Worm (Caenorhabditis elegans) whole organism, L3 larva: ENCODE results near the gene F07A11.4.
A peak's percentile ranks its signal among the peaks of the same experiment; 100 is the strongest.

Experiments
- R02D3.7 ChIP-seq: fragments of 150-350 bp; optimal IDR thresholded peaks from 2 replicates; lab custom pipeline; 2014; ENCODE audit warnings: missing biosample characterization, missing genetic modification characterization
- ZK546.5 ChIP-seq: sonication (generic microtip); optimal IDR thresholded peaks from 2 replicates; lab custom pipeline; 2017; ENCODE audit warnings: missing biosample characterization, missing genetic modification characterization
- aly-2 ChIP-seq: fragments of 150-350 bp; optimal IDR thresholded peaks from 2 replicates; lab custom pipeline; 2014; ENCODE audit warnings: missing biosample characterization, missing genetic modification characterization
- ama-1 ChIP-seq: fragments of 150-350 bp; optimal IDR thresholded peaks from 2 replicates; lab custom pipeline; 2018
- ceh-16 ChIP-seq: sonication (generic microtip); optimal IDR thresholded peaks from 2 replicates; lab custom pipeline; 2017; ENCODE audit warnings: missing biosample characterization, missing genetic modification characterization
- ceh-28 ChIP-seq: fragments of 150-350 bp; optimal IDR thresholded peaks from 2 replicates; lab custom pipeline; 2014; ENCODE audit warnings: missing biosample characterization, missing genetic modification reagents, missing genetic modification characterization
- ceh-82 ChIP-seq: fragments of 150-350 bp; optimal IDR thresholded peaks from 2 replicates; lab custom pipeline; 2014; ENCODE audit warnings: missing biosample characterization, missing genetic modification characterization
- ceh-9 ChIP-seq: sonication (generic microtip); optimal IDR thresholded peaks from 2 replicates; lab custom pipeline; 2018; ENCODE audit warnings: missing biosample characterization, missing genetic modification characterization
- daf-12 ChIP-seq: fragments of 150-350 bp; optimal IDR thresholded peaks from 2 replicates; lab custom pipeline; 2014; ENCODE audit warnings: missing biosample characterization, missing genetic modification reagents, missing genetic modification characterization
- egl-27 ChIP-seq: sonication (generic microtip); optimal IDR thresholded peaks from 4 replicates; lab custom pipeline; 2017; ENCODE audit warnings: missing biosample characterization, missing genetic modification reagents, missing genetic modification characterization
- egl-5 ChIP-seq: fragments of 150-350 bp; optimal IDR thresholded peaks from 2 replicates; lab custom pipeline; 2017; ENCODE audit warnings: missing biosample characterization, missing genetic modification reagents, missing genetic modification characterization, inconsistent platforms
- elt-1 ChIP-seq: fragments of 150-350 bp; optimal IDR thresholded peaks from 2 replicates; lab custom pipeline; 2014; ENCODE audit warnings: missing biosample characterization, missing genetic modification characterization
- elt-2 ChIP-seq: sonication (generic microtip); optimal IDR thresholded peaks from 2 replicates; lab custom pipeline; 2016; ENCODE audit warnings: missing genetic modification reagents, mild to moderate bottlenecking, missing genetic modification characterization, missing compliant biosample characterization
- elt-3 ChIP-seq, 3 experiments: fragments of 150-350 bp in 1 of 3; sonication (generic microtip) in 2 of 3; optimal IDR thresholded peaks; 2 replicates in 2 of 3; 4 replicates in 1 of 3; lab custom pipeline; 2014 to 2017; ENCODE audit warnings: missing biosample characterization in 3 of 3, missing genetic modification characterization in 3 of 3
- eor-1 ChIP-seq, 2 experiments: fragments of 150-350 bp; optimal IDR thresholded peaks; 2 replicates each; lab custom pipeline; 2014 to 2018; ENCODE audit warnings: missing biosample characterization in 2 of 2, missing genetic modification characterization in 2 of 2
- fkh-10 ChIP-seq: sonication (generic microtip); optimal IDR thresholded peaks from 2 replicates; lab custom pipeline; 2017; ENCODE audit warnings: missing biosample characterization, missing genetic modification reagents, missing genetic modification characterization
- fkh-2 ChIP-seq: fragments of 150-350 bp; optimal IDR thresholded peaks from 2 replicates; lab custom pipeline; 2014; ENCODE audit warnings: missing biosample characterization, missing genetic modification reagents, missing genetic modification characterization
- fos-1 ChIP-seq: fragments of 150-350 bp; optimal IDR thresholded peaks from 2 replicates; lab custom pipeline; 2014; ENCODE audit warnings: missing biosample characterization, missing genetic modification characterization
- hmg-11 ChIP-seq: sonication (generic microtip); optimal IDR thresholded peaks from 2 replicates; lab custom pipeline; 2016; ENCODE audit warnings: missing genetic modification characterization, missing compliant biosample characterization
- jun-1 ChIP-seq: fragments of 150-350 bp; optimal IDR thresholded peaks from 2 replicates; lab custom pipeline; 2014; ENCODE audit warnings: missing biosample characterization, missing genetic modification reagents, missing genetic modification characterization
- lin-15B ChIP-seq: fragments of 150-350 bp; optimal IDR thresholded peaks from 2 replicates; lab custom pipeline; 2014; ENCODE audit warnings: missing biosample characterization, missing genetic modification characterization
- lin-39 ChIP-seq: fragments of 150-350 bp; optimal IDR thresholded peaks from 2 replicates; lab custom pipeline; 2018; ENCODE audit warnings: missing biosample characterization, missing genetic modification reagents, missing genetic modification characterization
- lsy-12 ChIP-seq: sonication (generic microtip); optimal IDR thresholded peaks from 2 replicates; lab custom pipeline; 2016; ENCODE audit warnings: mild to moderate bottlenecking, missing genetic modification characterization, missing compliant biosample characterization
- mdl-1 ChIP-seq: fragments of 150-350 bp; optimal IDR thresholded peaks from 2 replicates; lab custom pipeline; 2014; ENCODE audit warnings: missing biosample characterization, missing genetic modification characterization
- mml-1 ChIP-seq: fragments of 150-350 bp; sonication (generic microtip); optimal IDR thresholded peaks from 3 replicates; lab custom pipeline; 2014; ENCODE audit warnings: missing biosample characterization, missing genetic modification characterization
- nfya-1 ChIP-seq: sonication (generic microtip); optimal IDR thresholded peaks from 2 replicates; lab custom pipeline; 2017; ENCODE audit warnings: missing genetic modification characterization, mild to moderate bottlenecking, missing compliant biosample characterization, antibody characterized with exemption, moderate library complexity; ENCODE audit not compliant: insufficient read depth
- nhr-11 ChIP-seq: fragments of 150-350 bp; optimal IDR thresholded peaks from 2 replicates; lab custom pipeline; 2014; ENCODE audit warnings: missing biosample characterization, missing genetic modification characterization
- nhr-23 ChIP-seq: fragments of 150-350 bp; optimal IDR thresholded peaks from 2 replicates; lab custom pipeline; 2014; ENCODE audit warnings: missing biosample characterization, missing genetic modification reagents, missing genetic modification characterization
- nhr-237 ChIP-seq: fragments of 150-350 bp; optimal IDR thresholded peaks from 2 replicates; lab custom pipeline; 2014; ENCODE audit warnings: missing biosample characterization, missing genetic modification characterization
- nhr-25 ChIP-seq: sonication (generic microtip); optimal IDR thresholded peaks from 2 replicates; lab custom pipeline; 2017; ENCODE audit warnings: missing biosample characterization, missing genetic modification characterization
- nhr-28 ChIP-seq: fragments of 150-350 bp; optimal IDR thresholded peaks from 2 replicates; lab custom pipeline; 2014; ENCODE audit warnings: missing biosample characterization, missing genetic modification characterization
- nhr-43 ChIP-seq: sonication (generic microtip); optimal IDR thresholded peaks from 2 replicates; lab custom pipeline; 2016; ENCODE audit warnings: mild to moderate bottlenecking, missing genetic modification characterization, missing compliant biosample characterization; ENCODE audit not compliant: poor library complexity, severe bottlenecking
- nhr-67 ChIP-seq: fragments of 150-350 bp; optimal IDR thresholded peaks from 2 replicates; lab custom pipeline; 2014; ENCODE audit warnings: missing biosample characterization, missing genetic modification characterization
- nhr-76 ChIP-seq: fragments of 150-350 bp; sonication (generic microtip); optimal IDR thresholded peaks from 5 replicates; lab custom pipeline; 2014; ENCODE audit warnings: missing biosample characterization, missing genetic modification characterization
- nhr-77 ChIP-seq: fragments of 150-350 bp; optimal IDR thresholded peaks from 2 replicates; lab custom pipeline; 2014; ENCODE audit warnings: missing biosample characterization, missing genetic modification characterization
- pha-4 ChIP-seq: fragments of 150-350 bp; optimal IDR thresholded peaks from 2 replicates; lab custom pipeline; 2014; ENCODE audit warnings: missing biosample characterization, missing genetic modification reagents, missing genetic modification characterization
- pqm-1 ChIP-seq: fragments of 150-350 bp; optimal IDR thresholded peaks from 2 replicates; lab custom pipeline; 2017; ENCODE audit warnings: missing biosample characterization, missing genetic modification characterization, inconsistent platforms
- sea-2 ChIP-seq: fragments of 150-350 bp; sonication (generic microtip); optimal IDR thresholded peaks from 4 replicates; lab custom pipeline; 2014; ENCODE audit warnings: missing biosample characterization, missing genetic modification reagents, missing genetic modification characterization
- skn-1 ChIP-seq: fragments of 150-350 bp; optimal IDR thresholded peaks from 2 replicates; lab custom pipeline; 2014; ENCODE audit warnings: missing biosample characterization, missing genetic modification characterization
- snpc-4 ChIP-seq: fragments of 150-350 bp; optimal IDR thresholded peaks from 2 replicates; lab custom pipeline; 2014; ENCODE audit warnings: missing biosample characterization, missing genetic modification characterization
- tbx-2 ChIP-seq: sonication (generic microtip); optimal IDR thresholded peaks from 2 replicates; lab custom pipeline; 2016; ENCODE audit warnings: mild to moderate bottlenecking, missing genetic modification characterization, missing compliant biosample characterization
- unc-39 ChIP-seq: sonication (generic microtip); optimal IDR thresholded peaks from 4 replicates; lab custom pipeline; 2017; ENCODE audit warnings: missing biosample characterization, missing genetic modification characterization
- unc-62 ChIP-seq: fragments of 150-350 bp; sonication (generic microtip); optimal IDR thresholded peaks from 4 replicates; lab custom pipeline; 2014; ENCODE audit warnings: missing biosample characterization, missing genetic modification reagents, missing genetic modification characterization
- zag-1 ChIP-seq: fragments of 150-350 bp; optimal IDR thresholded peaks from 2 replicates; lab custom pipeline; 2014; ENCODE audit warnings: missing biosample characterization, missing genetic modification characterization
- ztf-11 ChIP-seq: fragments of 150-350 bp; optimal IDR thresholded peaks from 2 replicates; lab custom pipeline; 2014; ENCODE audit warnings: missing biosample characterization, missing genetic modification characterization
- ztf-4 ChIP-seq: fragments of 150-350 bp; optimal IDR thresholded peaks from 2 replicates; lab custom pipeline; 2014; ENCODE audit warnings: missing biosample characterization, missing genetic modification characterization

The F07A11.4 gene

ce11 chrII:11632689-11633088 is 31.9 kb downstream of the F07A11.4 start:
- peak; percentile 5 for TF ChIP-seq elt-2 (tag; lab: Kevin White, UChicago)
- TF ChIP-seq nhr-28 (tag; lab: Kevin White, UChicago): no peak
- TF ChIP-seq ama-1 (lab: Kevin White, UChicago): peak; percentile 61
- peak; percentile 79 for TF ChIP-seq lin-39 (tag; lab: Kevin White, UChicago)
- no peak for TF ChIP-seq lsy-12 (tag; lab: Kevin White, UChicago)
- TF ChIP-seq ztf-11: no peak
- TF ChIP-seq R02D3.7 (tag; lab: Kevin White, UChicago): no peak
- TF ChIP-seq pha-4 (tag; lab: Kevin White, UChicago): peak; percentile 76
- TF ChIP-seq ceh-28 (tag; lab: Kevin White, UChicago): peak; percentile 17
- TF ChIP-seq snpc-4 (tag; lab: Kevin White, UChicago): peak; percentile 34
- TF ChIP-seq nhr-25: peak; percentile 83
- TF ChIP-seq hmg-11 (tag; lab: Kevin White, UChicago): peak; percentile 64
- peak; percentile 63 for TF ChIP-seq nfya-1 (tag; lab: Kevin White, UChicago)
- no peak for TF ChIP-seq unc-39
- TF ChIP-seq nhr-23: peak; percentile 45

ce11 chrII:11633509-11633908 is 32.7 kb downstream of the F07A11.4 start, which contains the start of gene din-1:
din-1 (minus strand) TSS chrII:11633609.
- TF ChIP-seq R02D3.7 (tag; lab: Kevin White, UChicago) (no peak), pha-4 (tag; lab: Kevin White, UChicago) (peak; percentile 1), jun-1 (tag; lab: Kevin White, UChicago) (no peak)

DNA sequence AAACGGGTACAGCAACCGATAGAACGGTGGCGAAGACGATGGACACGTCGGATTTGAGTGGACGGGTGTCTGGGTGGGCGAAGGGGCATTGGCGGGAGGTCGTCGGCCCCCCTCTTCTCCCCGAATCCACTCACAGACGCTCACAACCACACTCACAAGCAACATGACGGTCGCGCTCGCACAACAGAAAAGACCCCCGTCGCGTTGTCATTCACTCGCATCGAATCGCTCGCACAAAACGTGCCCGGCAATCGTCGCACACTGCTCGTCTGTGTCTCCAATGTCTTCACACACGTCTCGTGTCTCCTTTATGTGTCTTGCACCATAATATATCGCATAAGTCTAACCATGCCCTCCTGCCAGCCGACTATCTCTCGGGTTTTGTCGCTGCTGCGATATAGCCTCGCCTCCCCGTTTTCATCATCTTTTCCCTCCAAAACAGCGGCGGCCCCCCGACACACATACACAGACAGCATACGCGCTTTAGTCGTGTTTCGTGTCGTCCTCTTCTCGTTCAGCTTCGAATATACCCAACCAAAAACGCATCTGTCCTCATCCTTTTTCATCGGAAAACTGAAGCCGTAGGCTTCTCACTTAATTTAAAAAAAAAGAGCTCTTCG is 33.4 kb downstream of the F07A11.4 start:
- TF ChIP-seq ama-1 (lab: Kevin White, UChicago): no peak
- no peak for TF ChIP-seq daf-12
- peak; percentile 76 for TF ChIP-seq elt-2 (tag; lab: Kevin White, UChicago)
- peak; percentile 86 for TF ChIP-seq nhr-43 (tag; lab: Kevin White, UChicago)
- TF ChIP-seq nhr-76: no peak
- TF ChIP-seq pqm-1 (tag; lab: Kevin White, UChicago): peak; percentile 43
- no peak for TF ChIP-seq eor-1 (tag; optimal IDR thresholded peaks at IDR 0.05; lab: Kevin White, UChicago)
- peak; percentile 63 for TF ChIP-seq skn-1 (tag; lab: Kevin White, UChicago)
- no peak for TF ChIP-seq nhr-67
- no peak for TF ChIP-seq ceh-9 (tag; lab: Kevin White, UChicago)
- TF ChIP-seq tbx-2: peak; percentile 68
- TF ChIP-seq fkh-2: no peak
- peak; percentile 97 for TF ChIP-seq nhr-25
- peak; percentile 12 for TF ChIP-seq elt-1
- no peak for TF ChIP-seq elt-3 (tag; optimal IDR thresholded peaks at IDR 0.05; lab: Kevin White, UChicago)
- peak; percentile 96 for TF ChIP-seq hmg-11 (tag; lab: Kevin White, UChicago)
- TF ChIP-seq egl-27 (tag; lab: Kevin White, UChicago): peak; percentile 85
- TF ChIP-seq nhr-11 (tag; lab: Kevin White, UChicago): peak; percentile 85
- peak; percentile 57 for TF ChIP-seq unc-62 (GFP tag; lab: Kevin White, UChicago)
- no peak for TF ChIP-seq aly-2 (tag; lab: Kevin White, UChicago)
- TF ChIP-seq ztf-11: no peak
- TF ChIP-seq nhr-23: peak; percentile 86
- TF ChIP-seq nhr-28 (tag; lab: Kevin White, UChicago): no peak
- no peak for TF ChIP-seq mml-1 (tag; lab: Kevin White, UChicago)
- no peak for TF ChIP-seq nhr-237 (tag; lab: Kevin White, UChicago)
- no peak for TF ChIP-seq nhr-77
- no peak for TF ChIP-seq ZK546.5 (tag; lab: Kevin White, UChicago)
- peak; percentile 57 for TF ChIP-seq egl-5 (tag; lab: Kevin White, UChicago)
- peak; percentile 53 for TF ChIP-seq fos-1 (tag; lab: Kevin White, UChicago)
- TF ChIP-seq jun-1 (tag; lab: Kevin White, UChicago): peak; percentile 89
- no peak for TF ChIP-seq zag-1 (tag; lab: Kevin White, UChicago)
- TF ChIP-seq ztf-4 (tag; lab: Kevin White, UChicago): peak; percentile 64
- peak; percentile 53 for TF ChIP-seq snpc-4 (tag; lab: Kevin White, UChicago)
- peak; percentile 48 for TF ChIP-seq R02D3.7 (tag; lab: Kevin White, UChicago)
- peak; percentile 80 for TF ChIP-seq nfya-1 (tag; lab: Kevin White, UChicago)
- peak; percentile 58 for TF ChIP-seq ceh-28 (tag; lab: Kevin White, UChicago)
- peak; percentile 81 for TF ChIP-seq pha-4 (tag; lab: Kevin White, UChicago)
- TF ChIP-seq mdl-1 (tag; lab: Kevin White, UChicago): peak; percentile 82
- TF ChIP-seq ceh-16 (tag; lab: Kevin White, UChicago): no peak
- no peak for TF ChIP-seq unc-39
- peak; percentile 41 for TF ChIP-seq ceh-82 (tag; lab: Kevin White, UChicago)
- TF ChIP-seq lsy-12 (tag; lab: Kevin White, UChicago): peak; percentile 81
- peak; percentile 80 for TF ChIP-seq fkh-10 (GFP tag; lab: Kevin White, UChicago)
- TF ChIP-seq sea-2: peak; percentile 92
- TF ChIP-seq lin-39 (tag; lab: Kevin White, UChicago): peak; percentile 90
- peak; percentile 69 for TF ChIP-seq lin-15B (tag; lab: Kevin White, UChicago)
